Worm (Caenorhabditis elegans): Measurements from ENCODE around the gene mig-38.

mig-38 gene

DNA sequence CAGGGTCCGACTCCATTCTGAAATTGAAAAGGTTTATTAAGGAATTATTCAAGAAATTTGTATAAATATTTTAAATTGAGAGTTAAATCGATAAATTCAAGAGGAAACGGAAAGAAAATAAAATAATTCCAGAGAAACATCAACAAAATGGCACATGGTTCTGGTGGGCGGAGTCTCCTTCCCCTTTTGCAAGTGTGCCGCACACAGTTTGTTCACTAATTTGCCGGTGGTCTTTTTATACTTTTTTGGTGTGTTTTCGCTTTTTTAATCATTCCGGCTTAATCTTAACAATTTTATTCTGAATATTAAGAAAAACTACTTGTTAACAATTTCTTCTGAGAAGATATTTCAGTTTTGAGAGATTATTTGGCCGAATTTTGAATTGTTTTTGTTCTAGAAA is 10.9 kb downstream of the mig-38 start, which contains the start of the genes ragc-1 and Y24F12A.1 (continued):
- no peak for TF ChIP-seq php-3 (GFP tag; IDR thresholded peaks at IDR 0.05)
- no peak for TF ChIP-seq ceh-20 (GFP tag; IDR thresholded peaks at IDR 0.05)
- TF ChIP-seq nhr-237 (tag; optimal IDR thresholded peaks at IDR 0.05): no peak
- no peak for TF ChIP-seq lin-29 (GFP tag; IDR thresholded peaks at IDR 0.05)
- TF ChIP-seq ZK546.5 (tag; optimal IDR thresholded peaks at IDR 0.05): no peak
- TF ChIP-seq F49E8.2 (tag; optimal IDR thresholded peaks at IDR 0.05; ENCODE audit: borderline replicate concordance): no peak
- TF ChIP-seq F44E2.7 (GFP tag; IDR thresholded peaks at IDR 0.05): no peak
- TF ChIP-seq ceh-62 (tag; optimal IDR thresholded peaks at IDR 0.05): no peak
- TF ChIP-seq nhr-111 (GFP tag; optimal IDR thresholded peaks at IDR 0.05): no peak
- no peak for TF ChIP-seq skn-1 (tag; optimal IDR thresholded peaks at IDR 0.05)
- TF ChIP-seq F26F4.8 (GFP tag; conservative IDR thresholded peaks at IDR 0.05): no peak
- no peak for TF ChIP-seq dmd-8 (GFP tag; IDR thresholded peaks at IDR 0.05)
- TF ChIP-seq attf-4 (tag; optimal IDR thresholded peaks at IDR 0.05): no peak
- no peak for TF ChIP-seq Y75B8A.6 (GFP tag; IDR thresholded peaks at IDR 0.05)
- no peak for TF ChIP-seq snpc-1.2 (GFP tag; IDR thresholded peaks at IDR 0.05)
- TF ChIP-seq duxl-1 (tag; optimal IDR thresholded peaks at IDR 0.05; ENCODE audit: poor library complexity): no peak
- TF ChIP-seq hmg-1.1 (GFP tag; IDR thresholded peaks at IDR 0.05): no peak
- no peak for TF ChIP-seq dmd-6 (GFP tag; IDR thresholded peaks at IDR 0.05)
- no peak for TF ChIP-seq madf-9 (GFP tag; conservative IDR thresholded peaks at IDR 0.05)
- no peak for TF ChIP-seq cey-2 (tag; optimal IDR thresholded peaks at IDR 0.05; ENCODE audit: borderline replicate concordance, insufficient read depth)
- TF ChIP-seq nhr-10 (tag; optimal IDR thresholded peaks at IDR 0.05): no peak
- TF ChIP-seq lim-7 (GFP tag; IDR thresholded peaks at IDR 0.05): no peak
- TF ChIP-seq aly-2 (tag; optimal IDR thresholded peaks at IDR 0.05): no peak
- TF ChIP-seq ceh-28 (tag; optimal IDR thresholded peaks at IDR 0.05): no peak
- TF ChIP-seq fkh-10 (GFP tag; optimal IDR thresholded peaks at IDR 0.05): no peak
- TF ChIP-seq spr-3 (GFP tag; optimal IDR thresholded peaks at IDR 0.05): no peak
- TF ChIP-seq spr-1 (tag; optimal IDR thresholded peaks at IDR 0.05): no peak
- peak; percentile 44 for TF ChIP-seq hlh-11 (tag; optimal IDR thresholded peaks at IDR 0.05)
- no peak for TF ChIP-seq arid-1 (GFP tag; conservative IDR thresholded peaks at IDR 0.05)
- no peak for TF ChIP-seq F37D6.2 (tag; optimal IDR thresholded peaks at IDR 0.05)
- TF ChIP-seq lin-39 (tag; optimal IDR thresholded peaks at IDR 0.05): no peak
- TF ChIP-seq unc-130 (GFP tag; optimal IDR thresholded peaks at IDR 0.05): peak; percentile 59
- peak in 1 of 2 experiments; percentile 72 for TF ChIP-seq lsy-2 (tag; optimal IDR thresholded peaks at IDR 0.05)
- TF ChIP-seq hif-1 (tag; optimal IDR thresholded peaks at IDR 0.05): peak in 1 of 2 experiments; percentile 2
- no peak for TF ChIP-seq egl-27 (tag; optimal IDR thresholded peaks at IDR 0.05)
- TF ChIP-seq zag-1 (tag; optimal IDR thresholded peaks at IDR 0.05): no peak
- no peak for TF ChIP-seq zfp-3 (GFP tag; conservative IDR thresholded peaks at IDR 0.05)
- TF ChIP-seq zfp-2 (tag; optimal IDR thresholded peaks at IDR 0.05): no peak
- no peak for TF ChIP-seq madf-5 (GFP tag; IDR thresholded peaks at IDR 0.05)
- no peak for TF ChIP-seq lin-1 (GFP tag; IDR thresholded peaks at IDR 0.05)

DNA sequence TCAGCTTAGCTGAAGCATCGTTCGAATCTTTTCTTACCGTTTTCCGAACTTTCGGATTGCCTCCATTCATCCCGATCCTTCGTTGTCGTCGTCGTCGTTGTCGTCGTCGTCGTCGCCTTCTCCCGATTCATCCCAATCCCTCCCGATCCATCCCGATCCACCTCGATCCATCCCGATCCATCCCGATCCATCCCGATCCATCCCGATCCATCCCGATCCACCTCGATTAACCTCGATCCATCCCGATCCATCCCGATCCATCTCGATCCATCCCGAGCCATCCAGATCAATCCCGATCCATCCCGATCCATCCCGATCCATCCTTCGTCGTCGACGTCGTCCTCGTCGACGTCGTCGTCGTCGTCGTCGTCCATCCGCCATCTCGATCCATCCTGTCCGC is 22.5 kb downstream of the mig-38 start:
- TF ChIP-seq mxl-2 (GFP tag; conservative IDR thresholded peaks at IDR 0.05): peak; percentile 60; the same call in 1 of the 2 replicates
- peak; percentile 97 for TF ChIP-seq set-16 (GFP tag; IDR thresholded peaks at IDR 0.05)
- TF ChIP-seq egl-43 (GFP tag; IDR thresholded peaks at IDR 0.05): peak; percentile 63; the same call in 1 of the 2 replicates
